Fruit fly (Drosophila melanogaster): ENCODE data around the gene csw.

The csw gene

DNA sequence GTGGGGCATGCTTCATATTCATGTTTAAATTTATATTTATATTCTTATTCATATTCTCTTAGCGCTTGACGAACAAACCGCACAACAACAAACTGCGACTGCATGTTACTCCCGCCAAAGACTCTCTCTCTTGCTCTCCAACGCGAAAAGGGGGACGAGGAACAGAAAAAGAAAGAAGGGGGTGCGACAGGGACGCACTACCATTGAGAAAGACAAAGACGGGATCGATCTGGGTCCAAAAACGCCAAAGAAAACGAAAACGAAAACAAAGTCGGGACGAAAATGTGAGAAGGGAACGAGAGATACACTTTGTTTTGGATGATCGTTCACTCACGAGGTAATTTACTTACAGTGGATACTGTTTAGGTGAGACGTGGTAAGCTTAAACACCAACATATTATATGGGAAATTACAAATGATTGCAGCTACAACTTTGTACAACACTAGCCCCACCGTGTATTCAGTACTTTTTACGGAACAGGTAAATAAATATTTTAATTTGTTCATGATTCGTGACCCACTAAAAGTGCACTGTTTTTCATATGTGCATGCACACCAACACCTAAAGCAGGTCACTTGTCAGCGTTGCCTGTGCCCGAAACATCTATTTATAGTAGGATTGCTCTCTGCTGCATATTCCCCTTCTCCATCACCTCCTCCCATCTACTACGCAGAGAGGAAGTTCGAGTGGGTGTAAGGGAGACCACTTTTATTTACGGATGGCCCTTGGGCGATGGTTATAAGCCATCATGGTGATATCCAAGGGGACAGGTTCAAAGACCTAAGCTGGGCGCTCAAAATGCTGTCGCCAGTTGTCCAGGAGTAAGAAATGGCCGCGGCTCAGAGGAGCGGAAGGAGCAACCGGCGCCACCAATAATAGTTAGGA lies 27.9 kb downstream of the csw start (continued):
- TF ChIP-seq nau (GFP tag; optimal IDR thresholded peaks at IDR 0.05) (no peak), prd (optimal IDR thresholded peaks at IDR 0.05) (no peak), prd (GFP tag; IDR thresholded peaks at IDR 0.05) (peak; percentile 41; the same call in 2 of the 3 replicates), unpg (GFP tag; optimal IDR thresholded peaks at IDR 0.05) (peak; percentile 49), aop (GFP tag; IDR thresholded peaks at IDR 0.05) (no peak), z (GFP tag; IDR thresholded peaks at IDR 0.05) (no peak), ci (GFP tag; IDR thresholded peaks at IDR 0.05) (no peak; the same call in 2 of the 3 replicates), CG2202 (tag; optimal IDR thresholded peaks at IDR 0.05) (no peak), pnt (GFP tag; optimal IDR thresholded peaks at IDR 0.05) (peak; percentile 36), Tbp (GFP tag; optimal IDR thresholded peaks at IDR 0.05) (no peak), CG14050 (GFP tag; IDR thresholded peaks at IDR 0.05) (no peak), NC2α (GFP tag; optimal IDR thresholded peaks at IDR 0.05) (no peak), tna (GFP tag; IDR thresholded peaks at IDR 0.05; ENCODE audit: partially characterized antibody) (no peak), Optix (GFP tag; IDR thresholded peaks at IDR 0.05) (no peak), HmgD (GFP tag; optimal IDR thresholded peaks at IDR 0.05) (no peak), CG10565 (GFP tag; optimal IDR thresholded peaks at IDR 0.05) (no peak), ato (GFP tag; IDR thresholded peaks at IDR 0.05; ENCODE audit: partially characterized antibody) (no peak), zf30C (GFP tag; optimal IDR thresholded peaks at IDR 0.05) (no peak), CG11085 (GFP tag; IDR thresholded peaks at IDR 0.05) (no peak), HLH4C (GFP tag; IDR thresholded peaks at IDR 0.05; ENCODE audit: partially characterized antibody) (no peak), Mad (GFP tag; optimal IDR thresholded peaks at IDR 0.05) (no peak), fd102C (GFP tag; optimal IDR thresholded peaks at IDR 0.05) (no peak), CG16815 (GFP tag; optimal IDR thresholded peaks at IDR 0.05) (no peak), gt (GFP tag; IDR thresholded peaks at IDR 0.05) (no peak), Hmr (GFP tag; optimal IDR thresholded peaks at IDR 0.05) (no peak), cwo (GFP tag; optimal IDR thresholded peaks at IDR 0.05) (no peak), pum (GFP tag; optimal IDR thresholded peaks at IDR 0.05) (peak; percentile 40), CG12104 (GFP tag; optimal IDR thresholded peaks at IDR 0.05) (no peak), knrl (GFP tag; IDR thresholded peaks at IDR 0.05; ENCODE audit: partially characterized antibody) (no peak), amos (GFP tag; IDR thresholded peaks at IDR 0.05; ENCODE audit: partially characterized antibody) (no peak), Xbp1 (GFP tag; optimal IDR thresholded peaks at IDR 0.05) (peak; percentile 18), inv (GFP tag; IDR thresholded peaks at IDR 0.05; ENCODE audit: partially characterized antibody) (no peak), CG10267 (tag; optimal IDR thresholded peaks at IDR 0.05) (peak; percentile 33), Hr39 (optimal IDR thresholded peaks at IDR 0.05) (no peak), Jarid2 (GFP tag; optimal IDR thresholded peaks at IDR 0.05) (no peak), wek (GFP tag; optimal IDR thresholded peaks at IDR 0.05) (no peak), CG32532 (GFP tag; IDR thresholded peaks at IDR 0.05) (0 out of 2 replicates have a peak, but pooled peaks have one; percentile 22), sens (GFP tag) (peak; percentile 93), H2.0 (GFP tag; IDR thresholded peaks at IDR 0.05) (peak; percentile 42; the same call in 1 of the 2 replicates), Atf6 (GFP tag; IDR thresholded peaks at IDR 0.05) (no peak), run (tag; optimal IDR thresholded peaks at IDR 0.05) (no peak), CoRest (tag; optimal IDR thresholded peaks at IDR 0.05) (peak; percentile 29), pita (GFP tag; optimal IDR thresholded peaks at IDR 0.05) (no peak), CG1529 (GFP tag; optimal IDR thresholded peaks at IDR 0.05) (peak; percentile 47), CG2129 (GFP tag; IDR thresholded peaks at IDR 0.05; ENCODE audit: partially characterized antibody) (no peak), sna (GFP tag; IDR thresholded peaks at IDR 0.05; ENCODE audit: partially characterized antibody) (no peak), CG17328 (GFP tag; IDR thresholded peaks at IDR 0.05) (0 out of 2 replicates have a peak, but pooled peaks have one; percentile 38), sug (tag; optimal IDR thresholded peaks at IDR 0.05) (no peak), CG12219 (GFP tag; optimal IDR thresholded peaks at IDR 0.05) (peak; percentile 35)

All from whole organism, embryonic.